Worm (Caenorhabditis elegans): ENCODE measurements around the gene cal-8.

cal-8 gene

ce11 chrII:5436833-5437232, 45.0 kb downstream of the cal-8 start, which contains the start of gene dct-5:
Gene dct-5 (minus strand): TSS chrII:5436933.
- TF ChIP-seq egl-43 (GFP tag; IDR thresholded peaks at IDR 0.05) (no peak), nhr-111 (GFP tag; optimal IDR thresholded peaks at IDR 0.05) (no peak), F37D6.2 (tag; optimal IDR thresholded peaks at IDR 0.05) (no peak), D1046.2 (GFP tag; IDR thresholded peaks at IDR 0.05) (no peak), unc-39 (tag; optimal IDR thresholded peaks at IDR 0.05) (no peak), dmd-8 (GFP tag; IDR thresholded peaks at IDR 0.05) (no peak), mxl-2 (GFP tag; conservative IDR thresholded peaks at IDR 0.05) (no peak), mdl-1 (tag; optimal IDR thresholded peaks at IDR 0.05) (no peak), Y5F2A.4 (GFP tag; optimal IDR thresholded peaks at IDR 0.05) (no peak), ceh-82 (tag; optimal IDR thresholded peaks at IDR 0.05) (no peak), nhr-41 (GFP tag; IDR thresholded peaks at IDR 0.05) (no peak), php-3 (GFP tag; IDR thresholded peaks at IDR 0.05) (no peak), F26F4.8 (GFP tag; conservative IDR thresholded peaks at IDR 0.05) (no peak), hlh-11 (tag; optimal IDR thresholded peaks at IDR 0.05) (no peak), arid-1 (GFP tag; conservative IDR thresholded peaks at IDR 0.05) (no peak), nhr-25 (tag; optimal IDR thresholded peaks at IDR 0.05; ENCODE audit: borderline replicate concordance, insufficient read depth) (no peak), aly-2 (tag; optimal IDR thresholded peaks at IDR 0.05) (no peak), lin-1 (GFP tag; IDR thresholded peaks at IDR 0.05) (no peak)

ce11 chrII:5433069-5433468, 48.8 kb downstream of the cal-8 start, which contains the start of gene srx-114:
Gene srx-114 (minus strand): TSS chrII:5433169.
- no peak for TF ChIP-seq dpl-1 (GFP tag; optimal IDR thresholded peaks at IDR 0.05)
- TF ChIP-seq hlh-11 (tag; optimal IDR thresholded peaks at IDR 0.05), result no peak
- no peak for TF ChIP-seq zip-11 (GFP tag; IDR thresholded peaks at IDR 0.05)
- no peak for TF ChIP-seq T26A8.4 (GFP tag; IDR thresholded peaks at IDR 0.05)
- no peak for TF ChIP-seq Y75B8A.6 (GFP tag; IDR thresholded peaks at IDR 0.05)
- no peak for TF ChIP-seq hmg-1.1 (GFP tag; IDR thresholded peaks at IDR 0.05)
- TF ChIP-seq unc-39 (tag; optimal IDR thresholded peaks at IDR 0.05), result no peak
- no peak for TF ChIP-seq lsy-2 (tag; optimal IDR thresholded peaks at IDR 0.05)
- TF ChIP-seq nhr-28 (tag; optimal IDR thresholded peaks at IDR 0.05), result no peak
- TF ChIP-seq nhr-11 (tag; optimal IDR thresholded peaks at IDR 0.05), result no peak
- TF ChIP-seq F26F4.8 (GFP tag; conservative IDR thresholded peaks at IDR 0.05), result no peak
- no peak for TF ChIP-seq dmd-6 (GFP tag; IDR thresholded peaks at IDR 0.05)
- no peak for TF ChIP-seq spr-3 (GFP tag; optimal IDR thresholded peaks at IDR 0.05)
- TF ChIP-seq madf-9 (GFP tag; conservative IDR thresholded peaks at IDR 0.05), result no peak
- no peak for TF ChIP-seq T20F7.1 (GFP tag; optimal IDR thresholded peaks at IDR 0.05)
- no peak for TF ChIP-seq rbr-2 (tag; optimal IDR thresholded peaks at IDR 0.05)
- no peak for TF ChIP-seq F44E2.7 (GFP tag; IDR thresholded peaks at IDR 0.05)

Data from whole organism, L4 larva.